Worm (Caenorhabditis elegans) whole organism, L2 larva: ENCODE data around the gene gcy-14.
"Not testable (repeated sequence)": the region's sequence is repeated elsewhere in the genome, so short reads cannot be mapped to it uniquely, and the experiment has no call there.

Experiments
- C34F6.9 ChIP-seq: fragments of 150-350 bp; optimal IDR thresholded peaks from 2 replicates; lab custom pipeline; 2014; ENCODE audit warnings: missing biosample characterization, missing genetic modification characterization
- F13H6.1 ChIP-seq: sonication (generic microtip); optimal IDR thresholded peaks from 2 replicates; lab custom pipeline; 2016; ENCODE audit warnings: missing genetic modification characterization, missing compliant biosample characterization
- Y55F3AM.14 ChIP-seq: fragments of 200-800 bp; sonication (Bioruptor generic); optimal IDR thresholded peaks from 2 replicates; lab custom pipeline; 2018; ENCODE audit warnings: mild to moderate bottlenecking, missing genetic modification characterization, missing compliant biosample characterization
- ZK546.5 ChIP-seq: sonication (generic microtip); optimal IDR thresholded peaks from 2 replicates; lab custom pipeline; 2017; ENCODE audit warnings: missing biosample characterization, missing genetic modification characterization
- alr-1 ChIP-seq: fragments of 150-350 bp; optimal IDR thresholded peaks from 2 replicates; lab custom pipeline; 2014; ENCODE audit warnings: missing biosample characterization, missing genetic modification characterization
- aly-2 ChIP-seq: fragments of 150-350 bp; optimal IDR thresholded peaks from 2 replicates; lab custom pipeline; 2014; ENCODE audit warnings: missing biosample characterization, missing genetic modification characterization
- blmp-1 ChIP-seq: sonication (generic microtip); optimal IDR thresholded peaks from 2 replicates; lab custom pipeline; 2017; ENCODE audit warnings: missing genetic modification characterization, mild to moderate bottlenecking, missing compliant biosample characterization, antibody characterized with exemption, moderate library complexity; ENCODE audit not compliant: insufficient read depth
- ceh-16 ChIP-seq: fragments of 150-350 bp; optimal IDR thresholded peaks from 2 replicates; lab custom pipeline; 2014; ENCODE audit warnings: missing biosample characterization, missing genetic modification characterization
- crh-2 ChIP-seq: sonication (generic microtip); optimal IDR thresholded peaks from 2 replicates; lab custom pipeline; 2017; ENCODE audit warnings: missing biosample characterization, missing genetic modification characterization
- dmd-4 ChIP-seq: sonication (generic microtip); optimal IDR thresholded peaks from 2 replicates; lab custom pipeline; 2017; ENCODE audit warnings: missing biosample characterization, missing genetic modification characterization
- elt-1 ChIP-seq: fragments of 150-350 bp; optimal IDR thresholded peaks from 2 replicates; lab custom pipeline; 2014; ENCODE audit warnings: missing biosample characterization, missing genetic modification characterization
- elt-3 ChIP-seq: sonication (generic microtip); optimal IDR thresholded peaks from 2 replicates; lab custom pipeline; 2017; ENCODE audit warnings: missing biosample characterization, missing genetic modification characterization
- fos-1 ChIP-seq: fragments of 150-350 bp; optimal IDR thresholded peaks from 2 replicates; lab custom pipeline; 2014; ENCODE audit warnings: missing biosample characterization, missing genetic modification characterization
- lin-39 ChIP-seq: fragments of 150-350 bp; optimal IDR thresholded peaks from 2 replicates; lab custom pipeline; 2014; ENCODE audit warnings: missing biosample characterization, missing genetic modification reagents, missing genetic modification characterization
- lsy-2 ChIP-seq, 2 experiments: fragments of 150-350 bp in 1 of 2; sonication (generic microtip) in 1 of 2; optimal IDR thresholded peaks; 2 replicates each; lab custom pipeline; 2014 to 2017; ENCODE audit warnings: missing biosample characterization in 2 of 2, missing genetic modification characterization in 2 of 2
- mab-5 ChIP-seq: fragments of 150-350 bp; optimal IDR thresholded peaks from 2 replicates; lab custom pipeline; 2014; ENCODE audit warnings: missing biosample characterization, missing genetic modification characterization
- mbf-1 ChIP-seq: sonication (generic microtip); optimal IDR thresholded peaks from 2 replicates; lab custom pipeline; 2017; ENCODE audit warnings: missing biosample characterization, missing genetic modification characterization
- nhr-11 ChIP-seq: fragments of 150-350 bp; optimal IDR thresholded peaks from 2 replicates; lab custom pipeline; 2014; ENCODE audit warnings: missing biosample characterization, missing genetic modification characterization
- nhr-12 ChIP-seq: fragments of 150-350 bp; optimal IDR thresholded peaks from 2 replicates; lab custom pipeline; 2014; ENCODE audit warnings: missing biosample characterization, missing genetic modification characterization
- nhr-21 ChIP-seq: fragments of 150-350 bp; optimal IDR thresholded peaks from 2 replicates; lab custom pipeline; 2014; ENCODE audit warnings: missing biosample characterization, missing genetic modification characterization
- nhr-23 ChIP-seq: fragments of 150-350 bp; optimal IDR thresholded peaks from 2 replicates; lab custom pipeline; 2014; ENCODE audit warnings: missing biosample characterization, missing genetic modification reagents, missing genetic modification characterization
- nhr-237 ChIP-seq: fragments of 150-350 bp; optimal IDR thresholded peaks from 2 replicates; lab custom pipeline; 2014; ENCODE audit warnings: missing biosample characterization, missing genetic modification characterization
- peb-1 ChIP-seq: fragments of 150-350 bp; optimal IDR thresholded peaks from 2 replicates; lab custom pipeline; 2014; ENCODE audit warnings: missing biosample characterization, missing genetic modification characterization
- sem-4 ChIP-seq: fragments of 150-350 bp; optimal IDR thresholded peaks from 2 replicates; lab custom pipeline; 2014; ENCODE audit warnings: missing biosample characterization, missing genetic modification reagents, missing genetic modification characterization
- skn-1 ChIP-seq: sonication (generic microtip); optimal IDR thresholded peaks from 2 replicates; lab custom pipeline; 2017; ENCODE audit warnings: missing biosample characterization, missing genetic modification characterization
- sma-3 ChIP-seq: sonication (generic microtip); optimal IDR thresholded peaks from 2 replicates; lab custom pipeline; 2016; ENCODE audit warnings: missing genetic modification reagents, missing genetic modification characterization, missing compliant biosample characterization
- sma-9 ChIP-seq, 2 experiments: fragments of 150-350 bp in 1 of 2; sonication (generic microtip) in 1 of 2; optimal IDR thresholded peaks; 2 replicates each; lab custom pipeline; 2014 to 2016; ENCODE audit warnings: missing genetic modification characterization in 2 of 2, mild to moderate bottlenecking in 1 of 2, missing biosample characterization in 1 of 2, missing compliant biosample characterization in 1 of 2, missing genetic modification reagents in 1 of 2, moderate library complexity in 1 of 2
- snpc-4 ChIP-seq: fragments of 150-350 bp; optimal IDR thresholded peaks from 2 replicates; lab custom pipeline; 2014; ENCODE audit warnings: missing biosample characterization, missing genetic modification characterization
- unc-55 ChIP-seq: fragments of 150-350 bp; sonication (generic microtip); optimal IDR thresholded peaks from 3 replicates; lab custom pipeline; 2014; ENCODE audit warnings: missing biosample characterization, missing genetic modification reagents, missing genetic modification characterization
- unc-62 ChIP-seq: fragments of 150-350 bp; optimal IDR thresholded peaks from 2 replicates; lab custom pipeline; 2014; ENCODE audit warnings: missing biosample characterization, missing genetic modification reagents, missing genetic modification characterization
- ztf-1 ChIP-seq: fragments of 200-800 bp; sonication (Bioruptor generic); conservative IDR thresholded peaks from 2 replicates; pipeline ENCODE4 v1.3.6; 2022; ENCODE audit warnings: missing genetic modification characterization, missing compliant biosample characterization
- ztf-4 ChIP-seq: fragments of 150-350 bp; optimal IDR thresholded peaks from 2 replicates; lab custom pipeline; 2014; ENCODE audit warnings: missing biosample characterization, missing genetic modification characterization

gcy-14 gene

DNA sequence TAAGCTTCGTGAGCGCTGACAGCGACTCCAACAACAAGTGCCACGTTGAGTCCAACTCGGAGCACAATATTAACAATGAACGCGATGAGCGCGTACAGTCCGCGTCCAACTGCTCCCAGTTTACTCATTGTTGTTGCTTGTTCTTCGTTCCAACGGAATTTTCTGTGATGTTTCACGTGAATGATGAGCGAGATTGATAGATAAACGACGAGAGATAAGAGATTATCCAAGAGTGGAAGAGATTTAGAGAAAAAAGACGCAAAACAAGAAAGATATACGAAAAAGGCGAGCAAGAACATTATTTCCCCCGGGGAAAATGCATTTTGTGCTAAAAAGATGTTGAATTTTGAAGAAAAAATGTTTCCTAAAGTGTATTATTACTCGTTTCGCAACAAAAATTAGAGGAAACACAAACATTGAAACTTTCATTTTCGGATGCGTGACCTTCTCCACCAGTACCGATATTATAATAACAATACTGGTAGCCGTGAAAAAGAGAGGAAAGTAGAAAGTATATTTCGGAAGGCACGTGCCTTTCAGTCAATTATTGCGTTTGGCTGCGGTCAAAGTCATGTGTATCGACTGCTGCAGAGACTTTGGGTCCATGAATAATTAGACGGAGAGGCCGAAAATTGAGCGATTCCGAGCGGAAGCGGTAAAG is 36.5 kb downstream of the gcy-14 start (continued):
- no peak for TF ChIP-seq sma-3 (GFP tag; lab: Kevin White, UChicago)
- TF ChIP-seq crh-2 (tag; lab: Kevin White, UChicago), result no peak
- no peak for TF ChIP-seq mbf-1
- peak in 1 of 2 experiments; percentile 16 for TF ChIP-seq lsy-2 (tag; optimal IDR thresholded peaks at IDR 0.05; lab: Kevin White, UChicago)
- no peak for TF ChIP-seq elt-1
- no peak for TF ChIP-seq peb-1 (tag; lab: Kevin White, UChicago)
- TF ChIP-seq aly-2, result no peak
- no peak for TF ChIP-seq alr-1
- TF ChIP-seq fos-1 (tag; lab: Kevin White, UChicago), result peak; percentile 1
- no peak for TF ChIP-seq nhr-11 (tag; lab: Kevin White, UChicago)
- no peak for TF ChIP-seq nhr-12 (tag; lab: Kevin White, UChicago)
- TF ChIP-seq snpc-4 (tag; lab: Kevin White, UChicago), result no peak
- TF ChIP-seq nhr-23 (tag; lab: Kevin White, UChicago), result no peak
- TF ChIP-seq nhr-237, result no peak
- no peak for TF ChIP-seq skn-1 (tag; lab: Kevin White, UChicago)
- peak; percentile 9 for TF ChIP-seq Y55F3AM.14
- TF ChIP-seq sem-4, result no peak
- TF ChIP-seq unc-55, result no peak
- TF ChIP-seq blmp-1 (tag; lab: Kevin White, UChicago), result peak; percentile 2
- TF ChIP-seq ztf-1, result no peak
- peak; percentile 7 for TF ChIP-seq nhr-21 (tag; lab: Kevin White, UChicago)
- no peak for TF ChIP-seq F13H6.1 (tag; lab: Kevin White, UChicago)

DNA sequence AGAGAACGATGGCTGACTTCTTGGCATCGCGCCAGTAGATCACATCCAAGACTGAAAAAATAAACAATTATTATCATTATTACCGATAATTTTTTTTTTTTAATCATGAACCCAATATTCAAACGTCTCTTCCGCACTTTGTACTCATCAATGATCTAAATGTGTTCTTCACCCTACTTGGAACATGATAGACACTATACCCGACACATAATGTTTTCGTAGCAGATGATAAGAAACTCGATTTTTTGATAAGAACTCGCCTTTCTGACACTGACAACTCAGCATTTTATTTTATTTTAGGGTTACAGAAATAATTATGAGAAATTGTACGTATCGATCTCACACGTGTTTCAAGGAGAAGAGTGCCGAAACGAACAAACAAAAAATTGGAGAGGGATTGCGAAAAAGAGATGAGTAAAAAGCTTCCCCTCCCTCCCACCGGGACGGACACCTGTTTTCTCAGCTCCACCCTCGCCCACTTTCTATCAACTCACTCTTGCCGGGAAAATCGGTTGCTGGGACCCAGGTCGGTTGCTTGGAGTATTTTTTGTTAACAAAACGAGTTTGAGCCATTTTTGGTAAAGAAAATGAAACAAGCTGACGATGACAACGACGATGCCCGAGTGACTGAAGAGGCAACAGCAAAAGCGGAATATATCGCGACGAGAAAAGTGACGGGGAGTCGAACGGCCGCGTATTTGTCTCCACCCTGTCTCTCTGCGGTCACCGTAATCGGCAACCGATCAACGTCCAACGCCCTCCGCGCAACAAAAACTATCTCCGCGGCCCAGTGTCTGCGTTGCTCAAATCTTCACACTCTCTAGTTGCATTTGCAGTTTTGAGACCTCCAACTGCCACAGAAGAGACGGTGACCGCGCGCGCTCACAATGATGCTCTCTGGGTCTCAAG is 37.6 kb downstream of the gcy-14 start:
- TF ChIP-seq fos-1 (tag; lab: Kevin White, UChicago) (peak; percentile 91), sem-4 (no peak), sma-9 (GFP tag; optimal IDR thresholded peaks at IDR 0.05; lab: Kevin White, UChicago) (peak; percentile 65), sma-9 (tag; optimal IDR thresholded peaks at IDR 0.05; lab: Kevin White, UChicago) (no peak), mab-5 (tag; lab: Kevin White, UChicago) (no peak), elt-3 (tag; lab: Kevin White, UChicago) (no peak), ceh-16 (tag; lab: Kevin White, UChicago) (peak; percentile 26), ztf-1 (no peak), skn-1 (tag; lab: Kevin White, UChicago) (peak; percentile 24), C34F6.9 (no peak), sma-3 (GFP tag; lab: Kevin White, UChicago) (peak; percentile 5), crh-2 (tag; lab: Kevin White, UChicago) (peak; percentile 70)

DNA sequence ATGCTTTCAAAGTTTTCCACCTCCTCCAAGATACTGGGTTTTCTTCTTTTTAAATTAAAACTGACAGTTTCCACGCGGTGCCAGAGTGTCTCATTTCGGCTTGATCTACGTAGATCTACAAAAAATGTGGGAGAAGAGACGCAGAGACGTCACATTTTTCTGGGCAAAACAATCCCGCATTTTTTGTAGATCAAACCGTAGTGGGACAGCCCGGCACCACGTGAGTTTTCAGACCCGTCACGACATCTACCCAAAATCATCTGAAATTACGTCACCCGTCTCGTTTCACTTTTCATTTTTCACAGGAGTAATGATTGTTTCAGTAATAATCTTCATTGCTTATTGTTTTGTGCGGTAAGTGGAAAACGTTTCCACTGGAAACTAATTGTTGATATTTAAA is 39.7 kb downstream of the gcy-14 start:
- TF ChIP-seq snpc-4 (tag; lab: Kevin White, UChicago), result no peak
- no peak for TF ChIP-seq unc-55

DNA sequence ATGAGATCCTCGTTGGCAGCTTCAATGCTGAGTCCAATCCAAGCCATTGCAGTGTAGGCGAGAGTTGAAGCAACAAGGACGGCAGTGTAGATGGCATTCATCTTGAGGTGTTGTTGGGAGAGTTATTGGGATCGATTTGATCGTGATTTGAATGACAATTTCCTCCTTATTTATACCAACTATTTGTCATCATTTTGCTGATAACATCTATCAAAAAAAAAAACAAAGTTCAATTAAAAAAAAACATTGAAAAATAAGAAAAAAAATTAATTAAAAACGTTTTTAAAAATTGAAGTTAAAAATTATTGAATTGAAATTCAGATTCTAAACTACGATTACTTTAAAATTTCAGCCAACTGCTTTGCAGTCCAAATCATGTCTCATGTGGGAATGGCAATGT is 41.1 kb downstream of the gcy-14 start, which contains the start of gene nspa-8:
Gene nspa-8, minus strand, starts transcription at position 101 of the 400 bp plus-strand sequence.
- TF ChIP-seq skn-1 (tag; lab: Kevin White, UChicago); peb-1 (tag; lab: Kevin White, UChicago); sem-4: not testable (repeated sequence)

DNA sequence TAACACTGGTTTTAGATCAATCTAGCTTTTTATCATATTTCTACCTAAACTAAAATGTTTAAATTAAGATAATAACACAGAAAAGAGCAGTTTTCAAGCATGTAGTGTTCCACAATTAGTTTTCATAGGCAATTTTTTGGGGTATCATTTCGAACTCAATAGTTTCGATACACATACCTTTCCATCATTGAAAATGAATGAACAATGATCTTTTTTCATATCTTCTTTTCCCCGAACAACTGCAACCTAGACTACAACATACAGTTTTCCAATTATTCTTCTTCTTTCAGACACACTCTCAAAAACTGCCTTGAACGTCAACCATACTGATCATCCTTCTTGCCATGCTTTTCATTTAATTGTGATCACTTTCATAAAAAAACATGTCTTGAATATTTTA is 44.0 kb downstream of the gcy-14 start, which contains the start of gene W06A7.4:
Gene W06A7.4, plus strand, starts transcription at position 301 of the 400 bp plus-strand sequence.
- TF ChIP-seq unc-62 (GFP tag; lab: Kevin White, UChicago), result no peak
- TF ChIP-seq ztf-4 (tag; lab: Kevin White, UChicago), result no peak
- TF ChIP-seq lin-39 (tag; lab: Kevin White, UChicago), result no peak
- TF ChIP-seq alr-1, result no peak
- no peak for TF ChIP-seq ceh-16 (tag; lab: Kevin White, UChicago)
- TF ChIP-seq fos-1 (tag; lab: Kevin White, UChicago), result no peak
- no peak for TF ChIP-seq mbf-1
- no peak for TF ChIP-seq ZK546.5 (tag; lab: Kevin White, UChicago)
- TF ChIP-seq ztf-1, result no peak
- TF ChIP-seq dmd-4 (tag; lab: Kevin White, UChicago), result no peak
- TF ChIP-seq sma-3 (GFP tag; lab: Kevin White, UChicago), result no peak
